Worm (Caenorhabditis elegans) whole organism, L3 larva: ENCODE results near the gene dagl-2.

Experiments used
- ZK546.5 ChIP-seq: sonication (generic microtip); optimal IDR thresholded peaks from 2 replicates; lab custom pipeline; 2017; ENCODE audit warnings: missing biosample characterization, missing genetic modification characterization
- aly-2 ChIP-seq: fragments of 150-350 bp; optimal IDR thresholded peaks from 2 replicates; lab custom pipeline; 2014; ENCODE audit warnings: missing biosample characterization, missing genetic modification characterization
- ceh-82 ChIP-seq: fragments of 150-350 bp; optimal IDR thresholded peaks from 2 replicates; lab custom pipeline; 2014; ENCODE audit warnings: missing biosample characterization, missing genetic modification characterization
- ceh-9 ChIP-seq: sonication (generic microtip); optimal IDR thresholded peaks from 2 replicates; lab custom pipeline; 2018; ENCODE audit warnings: missing biosample characterization, missing genetic modification characterization
- nhr-11 ChIP-seq: fragments of 150-350 bp; optimal IDR thresholded peaks from 2 replicates; lab custom pipeline; 2014; ENCODE audit warnings: missing biosample characterization, missing genetic modification characterization
- nhr-12 ChIP-seq: fragments of 150-350 bp; optimal IDR thresholded peaks from 2 replicates; lab custom pipeline; 2014; ENCODE audit warnings: missing biosample characterization, missing genetic modification characterization
- nhr-23 ChIP-seq: fragments of 150-350 bp; optimal IDR thresholded peaks from 2 replicates; lab custom pipeline; 2014; ENCODE audit warnings: missing biosample characterization, missing genetic modification reagents, missing genetic modification characterization
- nhr-76 ChIP-seq: fragments of 150-350 bp; sonication (generic microtip); optimal IDR thresholded peaks from 5 replicates; lab custom pipeline; 2014; ENCODE audit warnings: missing biosample characterization, missing genetic modification characterization
- sea-2 ChIP-seq: fragments of 150-350 bp; sonication (generic microtip); optimal IDR thresholded peaks from 4 replicates; lab custom pipeline; 2014; ENCODE audit warnings: missing biosample characterization, missing genetic modification reagents, missing genetic modification characterization
- unc-39 ChIP-seq: sonication (generic microtip); optimal IDR thresholded peaks from 4 replicates; lab custom pipeline; 2017; ENCODE audit warnings: missing biosample characterization, missing genetic modification characterization
- unc-62 ChIP-seq: fragments of 150-350 bp; sonication (generic microtip); optimal IDR thresholded peaks from 4 replicates; lab custom pipeline; 2014; ENCODE audit warnings: missing biosample characterization, missing genetic modification reagents, missing genetic modification characterization
- zag-1 ChIP-seq: fragments of 150-350 bp; optimal IDR thresholded peaks from 2 replicates; lab custom pipeline; 2014; ENCODE audit warnings: missing biosample characterization, missing genetic modification characterization

DNA sequence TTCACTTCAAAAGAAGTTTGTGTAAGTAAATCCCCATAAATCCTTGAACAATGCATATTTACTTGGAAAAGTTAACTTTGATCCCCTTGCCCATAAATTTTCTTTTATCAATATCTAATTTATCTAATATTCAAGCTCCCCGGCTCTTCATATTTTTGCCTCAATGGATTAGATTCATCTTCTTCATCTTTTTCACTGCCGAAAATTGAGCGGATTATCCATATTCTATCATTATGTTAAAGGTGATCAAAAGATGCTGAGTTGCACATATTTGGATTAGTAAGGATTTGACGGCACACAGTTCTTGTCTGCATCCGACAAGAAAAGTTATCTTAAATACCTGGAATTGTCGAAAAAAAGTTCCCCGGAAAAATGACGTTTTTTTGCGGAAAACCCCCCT, 7.5 kb upstream of the dagl-2 start:
- TF ChIP-seq nhr-76 (no peak), aly-2 (no peak), ceh-9 (tag; lab: Kevin White, UChicago) (no peak), unc-62 (no peak), sea-2 (GFP tag; lab: Kevin White, UChicago) (no peak), zag-1 (tag; lab: Kevin White, UChicago) (no peak), nhr-11 (no peak), nhr-23 (tag; lab: Kevin White, UChicago) (no peak), ceh-82 (tag; lab: Kevin White, UChicago) (no peak), ZK546.5 (tag; lab: Kevin White, UChicago) (no peak), unc-39 (tag; lab: Kevin White, UChicago) (no peak), nhr-12 (tag; lab: Kevin White, UChicago) (no peak)
